Fruit fly (Drosophila melanogaster): ENCODE data around the gene eIF4EHP.
A peak's percentile ranks its signal among the peaks of the same experiment; 100 is the strongest.

dm6 chr3R:24100717-24101116 lies 8.0 kb downstream of the eIF4EHP start:
- TF ChIP-seq Hr78 (GFP tag; optimal IDR thresholded peaks at IDR 0.05), result no peak
- TF ChIP-seq sage (GFP tag; optimal IDR thresholded peaks at IDR 0.05), result no peak
- TF ChIP-seq Hr83 (GFP tag; optimal IDR thresholded peaks at IDR 0.05; ENCODE audit: poor library complexity, severe bottlenecking), result no peak
- TF ChIP-seq fru (GFP tag; optimal IDR thresholded peaks at IDR 0.05), result no peak
- no peak for TF ChIP-seq Dif (GFP tag; optimal IDR thresholded peaks at IDR 0.05; ENCODE audit: partially characterized antibody)
- no peak for TF ChIP-seq h (GFP tag; optimal IDR thresholded peaks at IDR 0.05)
- peak; percentile 62 for TF ChIP-seq psq (GFP tag; optimal IDR thresholded peaks at IDR 0.05)
- TF ChIP-seq lola (GFP tag; optimal IDR thresholded peaks at IDR 0.05), result no peak
- TF ChIP-seq OdsH (GFP tag; optimal IDR thresholded peaks at IDR 0.05), result no peak
